Worm (Caenorhabditis elegans) whole organism, L1 larva: ENCODE measurements around the gene srlf-16.

ENCODE experiments used
- C34B4.2 ChIP-seq: sonication (generic microtip); optimal IDR thresholded peaks from 2 replicates; lab custom pipeline; 2017; ENCODE audit warnings: mild to moderate bottlenecking, missing genetic modification characterization, missing compliant biosample characterization
- F16B12.6 ChIP-seq: fragments of 150-350 bp; optimal IDR thresholded peaks from 2 replicates; lab custom pipeline; 2014; ENCODE audit warnings: missing biosample characterization, missing genetic modification characterization
- aha-1 ChIP-seq: fragments of 150-350 bp; optimal IDR thresholded peaks from 2 replicates; lab custom pipeline; 2014; ENCODE audit warnings: missing biosample characterization, missing genetic modification characterization
- ceh-63 ChIP-seq: fragments of 200-800 bp; sonication (Bioruptor generic); optimal IDR thresholded peaks from 2 replicates; lab custom pipeline; 2018; ENCODE audit warnings: mild to moderate bottlenecking, missing genetic modification characterization, missing compliant biosample characterization
- ceh-8 ChIP-seq: fragments of 200-800 bp; sonication (Bioruptor generic); optimal IDR thresholded peaks from 2 replicates; lab custom pipeline; 2018; ENCODE audit warnings: mild to moderate bottlenecking, missing genetic modification characterization, moderate library complexity, missing compliant biosample characterization
- ces-1 ChIP-seq: fragments of 150-350 bp; optimal IDR thresholded peaks from 2 replicates; lab custom pipeline; 2014; ENCODE audit warnings: missing biosample characterization, missing genetic modification reagents, missing genetic modification characterization
- dpl-1 ChIP-seq, 3 experiments: fragments of 150-350 bp in 2 of 3; sonication (generic microtip) in 1 of 3; optimal IDR thresholded peaks; 2 replicates each; lab custom pipeline; 2014 to 2017; ENCODE audit warnings: missing biosample characterization in 3 of 3, missing genetic modification characterization in 3 of 3, missing genetic modification reagents in 3 of 3
- dsc-1 ChIP-seq: sonication (generic microtip); optimal IDR thresholded peaks from 2 replicates; lab custom pipeline; 2016; ENCODE audit warnings: mild to moderate bottlenecking, missing genetic modification characterization, missing compliant biosample characterization
- efl-1 ChIP-seq, 4 experiments: fragments of 150-350 bp; optimal IDR thresholded peaks in 3 of 4; peaks in 1 of 4; 1 replicate in 1 of 4; 2 replicates in 3 of 4; lab custom pipeline; 2014; ENCODE audit warnings: missing biosample characterization in 2 of 4, missing genetic modification characterization in 2 of 4, missing genetic modification reagents in 2 of 4
- egl-27 ChIP-seq, 2 experiments: fragments of 150-350 bp in 1 of 2; sonication (generic microtip); optimal IDR thresholded peaks; 3 replicates each; lab custom pipeline; 2017 to 2018; ENCODE audit warnings: missing biosample characterization in 2 of 2, missing genetic modification characterization in 2 of 2, missing genetic modification reagents in 2 of 2
- elt-2 ChIP-seq: sonication (generic microtip); optimal IDR thresholded peaks from 2 replicates; lab custom pipeline; 2016; ENCODE audit warnings: missing genetic modification characterization, mild to moderate bottlenecking, inconsistent platforms, missing compliant biosample characterization, missing genetic modification reagents
- elt-3 ChIP-seq, 6 experiments: fragments of 150-350 bp in 1 of 6; sonication (generic microtip); optimal IDR thresholded peaks; 2 replicates each; lab custom pipeline; 2017 to 2018; ENCODE audit warnings: missing biosample characterization in 6 of 6, missing genetic modification characterization in 6 of 6, inconsistent platforms in 1 of 6
- ets-5 ChIP-seq: fragments of 200-800 bp; sonication (Bioruptor generic); IDR thresholded peaks from 2 replicates; pipeline ENCODE4 v1.3.6; 2022; ENCODE audit warnings: missing genetic modification characterization, missing compliant biosample characterization
- fkh-10 ChIP-seq: sonication (generic microtip); optimal IDR thresholded peaks from 2 replicates; lab custom pipeline; 2017; ENCODE audit warnings: missing biosample characterization, missing genetic modification reagents, missing genetic modification characterization
- grh-1 ChIP-seq: fragments of 200-800 bp; sonication (Bioruptor generic); IDR thresholded peaks from 2 replicates; pipeline ENCODE4 v1.3.6; 2022; ENCODE audit warnings: missing genetic modification reagents, missing genetic modification characterization, missing compliant biosample characterization
- hlh-17 ChIP-seq: fragments of 200-800 bp; sonication (Bioruptor generic); optimal IDR thresholded peaks from 2 replicates; lab custom pipeline; 2018; ENCODE audit warnings: missing genetic modification characterization, mild to moderate bottlenecking, missing compliant biosample characterization, moderate library complexity, borderline replicate concordance
- hpl-2 ChIP-seq: fragments of 150-350 bp; optimal IDR thresholded peaks from 2 replicates; lab custom pipeline; 2014; ENCODE audit warnings: missing biosample characterization, missing genetic modification reagents, missing genetic modification characterization
- irx-1 ChIP-seq: sonication (generic microtip); optimal IDR thresholded peaks from 2 replicates; lab custom pipeline; 2016; ENCODE audit warnings: missing genetic modification characterization, missing compliant biosample characterization
- jun-1 ChIP-seq: fragments of 150-350 bp; optimal IDR thresholded peaks from 2 replicates; lab custom pipeline; 2014; ENCODE audit warnings: missing biosample characterization, missing genetic modification reagents, missing genetic modification characterization
- lin-14 ChIP-seq: fragments of 200-800 bp; sonication (Bioruptor generic); optimal IDR thresholded peaks from 2 replicates; lab custom pipeline; 2018; ENCODE audit warnings: mild to moderate bottlenecking, missing genetic modification characterization, moderate library complexity, missing compliant biosample characterization
- lin-15B ChIP-seq: fragments of 150-350 bp; sonication (generic microtip); optimal IDR thresholded peaks from 3 replicates; lab custom pipeline; 2014; ENCODE audit warnings: missing biosample characterization, missing genetic modification characterization
- lin-35 ChIP-seq, 2 experiments: fragments of 150-350 bp; optimal IDR thresholded peaks; 2 replicates each; lab custom pipeline; 2014; ENCODE audit warnings: missing biosample characterization in 2 of 2, missing genetic modification characterization in 2 of 2, missing genetic modification reagents in 2 of 2
- lir-3 ChIP-seq: sonication (generic microtip); optimal IDR thresholded peaks from 2 replicates; lab custom pipeline; 2016; ENCODE audit warnings: mild to moderate bottlenecking, missing genetic modification characterization, moderate library complexity, missing compliant biosample characterization; ENCODE audit not compliant: poor library complexity
- nhr-11 ChIP-seq: fragments of 150-350 bp; optimal IDR thresholded peaks from 2 replicates; lab custom pipeline; 2014; ENCODE audit warnings: missing biosample characterization, missing genetic modification characterization
- nhr-28 ChIP-seq: fragments of 150-350 bp; optimal IDR thresholded peaks from 2 replicates; lab custom pipeline; 2014; ENCODE audit warnings: missing biosample characterization, missing genetic modification characterization
- nhr-84 ChIP-seq: sonication (generic microtip); optimal IDR thresholded peaks from 2 replicates; lab custom pipeline; 2017; ENCODE audit warnings: missing biosample characterization, missing genetic modification characterization
- nhr-85 ChIP-seq: sonication (generic microtip); peaks from one replicate; lab custom pipeline; 2016; ENCODE audit warnings: missing genetic modification characterization, inconsistent platforms, missing compliant biosample characterization
- nhr-90 ChIP-seq: sonication (generic microtip); optimal IDR thresholded peaks from 2 replicates; lab custom pipeline; 2016; ENCODE audit warnings: mild to moderate bottlenecking, missing genetic modification characterization, missing compliant biosample characterization; ENCODE audit not compliant: poor library complexity
- pag-3 ChIP-seq: sonication (generic microtip); optimal IDR thresholded peaks from 2 replicates; lab custom pipeline; 2017; ENCODE audit warnings: missing genetic modification characterization, mild to moderate bottlenecking, missing compliant biosample characterization, antibody characterized with exemption, borderline replicate concordance; ENCODE audit not compliant: insufficient read depth
- pqm-1 ChIP-seq: sonication (generic microtip); optimal IDR thresholded peaks from 3 replicates; lab custom pipeline; 2017; ENCODE audit warnings: missing biosample characterization, missing genetic modification characterization
- skn-1 ChIP-seq: fragments of 150-350 bp; optimal IDR thresholded peaks from 2 replicates; lab custom pipeline; 2014; ENCODE audit warnings: missing biosample characterization, missing genetic modification characterization
- swsn-7 ChIP-seq: sonication (generic microtip); optimal IDR thresholded peaks from 2 replicates; lab custom pipeline; 2016; ENCODE audit warnings: missing genetic modification characterization, missing compliant biosample characterization
- tlp-1 ChIP-seq: fragments of 150-350 bp; optimal IDR thresholded peaks from 2 replicates; lab custom pipeline; 2014; ENCODE audit warnings: missing biosample characterization, missing genetic modification characterization
- unc-130 ChIP-seq: fragments of 150-350 bp; optimal IDR thresholded peaks from 2 replicates; lab custom pipeline; 2017; ENCODE audit warnings: missing biosample characterization, missing genetic modification characterization, inconsistent platforms
- unc-30 ChIP-seq: sonication (generic microtip); optimal IDR thresholded peaks from 2 replicates; lab custom pipeline; 2017; ENCODE audit warnings: missing biosample characterization, missing genetic modification characterization
- unc-62 ChIP-seq: fragments of 150-350 bp; optimal IDR thresholded peaks from 2 replicates; lab custom pipeline; 2014; ENCODE audit warnings: missing biosample characterization, missing genetic modification reagents, missing genetic modification characterization
- unc-98 ChIP-seq: fragments of 200-800 bp; sonication (Bioruptor generic); IDR thresholded peaks from 2 replicates; pipeline ENCODE4 v1.3.6; 2022; ENCODE audit warnings: missing genetic modification characterization, missing compliant biosample characterization
- xbp-1 ChIP-seq: sonication (generic microtip); optimal IDR thresholded peaks from 2 replicates; lab custom pipeline; 2016; ENCODE audit warnings: missing genetic modification characterization, missing compliant biosample characterization
- ztf-11 ChIP-seq, 2 experiments: sonication (generic microtip); optimal IDR thresholded peaks; 2 replicates each; lab custom pipeline; 2016 to 2017; ENCODE audit warnings: missing genetic modification characterization in 2 of 2, missing biosample characterization in 1 of 2, missing compliant biosample characterization in 1 of 2
- ztf-4 ChIP-seq: fragments of 150-350 bp; optimal IDR thresholded peaks from 2 replicates; lab custom pipeline; 2014; ENCODE audit warnings: missing biosample characterization, missing genetic modification characterization

The srlf-16 gene

ce11 chrV:8131628-8132027, 27.1 kb downstream of the srlf-16 start:
- no peak for TF ChIP-seq unc-130 (tag; lab: Kevin White, UChicago)
- no peak for TF ChIP-seq ztf-4 (tag; lab: Kevin White, UChicago)
- TF ChIP-seq tlp-1 (tag; lab: Kevin White, UChicago), result no peak
- no peak for TF ChIP-seq aha-1 (tag; lab: Kevin White, UChicago)
- TF ChIP-seq nhr-84 (tag; lab: Kevin White, UChicago), result no peak
- no peak for TF ChIP-seq lin-15B (tag; lab: Kevin White, UChicago)
- TF ChIP-seq egl-27 (tag; optimal IDR thresholded peaks at IDR 0.05; lab: Kevin White, UChicago), result no peak
- no peak for TF ChIP-seq F16B12.6 (tag; lab: Kevin White, UChicago)
- no peak for TF ChIP-seq elt-3 (tag; optimal IDR thresholded peaks at IDR 0.05; lab: Kevin White, UChicago)
- no peak for TF ChIP-seq swsn-7 (tag; lab: Kevin White, UChicago)

ce11 chrV:8132926-8133325, 28.4 kb downstream of the srlf-16 start, which contains the start of gene D1014.4:
TSS of gene D1014.4 (plus strand) at chrV:8133226.
- no peak for TF ChIP-seq jun-1 (tag; lab: Kevin White, UChicago)
- no peak for TF ChIP-seq skn-1 (tag; lab: Kevin White, UChicago)
- no peak for TF ChIP-seq lin-14 (GFP tag; lab: Kevin White, UChicago)
- peak; percentile 15 for TF ChIP-seq nhr-85 (tag; lab: Kevin White, UChicago)
- TF ChIP-seq unc-62 (GFP tag; lab: Kevin White, UChicago), result no peak
- TF ChIP-seq elt-2 (tag; lab: Kevin White, UChicago), result peak; percentile 21
- TF ChIP-seq C34B4.2 (tag; lab: Kevin White, UChicago), result no peak
- TF ChIP-seq lin-35 (GFP tag; optimal IDR thresholded peaks at IDR 0.05; lab: Kevin White, UChicago), result peak in 1 of 2 experiments; percentile 15

ce11 chrV:8143605-8144004, 39.0 kb downstream of the srlf-16 start, which contains the start of gene D1014.2:
TSS of gene D1014.2 (plus strand) at chrV:8143905.
- TF ChIP-seq C34B4.2 (tag; lab: Kevin White, UChicago), result no peak
- TF ChIP-seq fkh-10 (GFP tag; lab: Kevin White, UChicago), result no peak
- no peak for TF ChIP-seq pqm-1 (tag; lab: Kevin White, UChicago)
- no peak for TF ChIP-seq aha-1 (tag; lab: Kevin White, UChicago)
- no peak for TF ChIP-seq efl-1 (optimal IDR thresholded peaks at IDR 0.05; lab: Kevin White, UChicago)
- TF ChIP-seq efl-1 (GFP tag; optimal IDR thresholded peaks at IDR 0.05 in 1 of 2; lab: Kevin White, UChicago), result no peak
- no peak for TF ChIP-seq hlh-17 (GFP tag; lab: Kevin White, UChicago)
- no peak for TF ChIP-seq ets-5 (GFP tag; lab: Robert Waterston, UW)
- no peak for TF ChIP-seq ceh-63
- no peak for TF ChIP-seq unc-30 (tag; lab: Kevin White, UChicago)
- TF ChIP-seq ztf-11 (tag; optimal IDR thresholded peaks at IDR 0.05; lab: Kevin White, UChicago), result no peak
- TF ChIP-seq nhr-90 (tag; lab: Kevin White, UChicago), result no peak

ce11 chrV:8144515-8144914, 39.9 kb downstream of the srlf-16 start:
- no peak for TF ChIP-seq elt-3 (tag; optimal IDR thresholded peaks at IDR 0.05; lab: Kevin White, UChicago)
- TF ChIP-seq C34B4.2 (tag; lab: Kevin White, UChicago), result no peak
- TF ChIP-seq dsc-1 (tag; lab: Kevin White, UChicago), result peak; percentile 2
- TF ChIP-seq unc-98, result no peak
- TF ChIP-seq egl-27 (tag; optimal IDR thresholded peaks at IDR 0.05; lab: Kevin White, UChicago), result no peak

- TF ChIP-seq ces-1 (GFP tag; lab: Kevin White, UChicago), result no peak
- no peak for TF ChIP-seq hlh-17 (GFP tag; lab: Kevin White, UChicago)
- no peak for TF ChIP-seq nhr-11 (tag; lab: Kevin White, UChicago)
- TF ChIP-seq irx-1, result no peak
- no peak for TF ChIP-seq lir-3 (tag; lab: Kevin White, UChicago)
- no peak for TF ChIP-seq xbp-1
- no peak for TF ChIP-seq pag-3
- TF ChIP-seq dpl-1 (GFP tag; optimal IDR thresholded peaks at IDR 0.05; lab: Kevin White, UChicago), result no peak
- no peak for TF ChIP-seq unc-130 (tag; lab: Kevin White, UChicago)
- TF ChIP-seq fkh-10 (GFP tag; lab: Kevin White, UChicago), result no peak
- no peak for TF ChIP-seq grh-1 (GFP tag; lab: Robert Waterston, UW)
- TF ChIP-seq hpl-2 (GFP tag; lab: Kevin White, UChicago), result no peak
- TF ChIP-seq ceh-8 (GFP tag; lab: Kevin White, UChicago), result no peak
- no peak for TF ChIP-seq nhr-28 (tag; lab: Kevin White, UChicago)
Observed at ce11 chrV:8145329-8145728, 40.8 kb downstream of the srlf-16 start, which contains the start of gene D1014.13. TSS of gene D1014.13 (plus strand) at chrV:8145629.
